Worm (Caenorhabditis elegans) whole organism, L3 larva: Measurements from ENCODE around the gene bath-7.

ENCODE experiments used
- nhr-237 ChIP-seq: fragments of 150-350 bp; optimal IDR thresholded peaks from 2 replicates; lab custom pipeline; 2014; ENCODE audit warnings: missing biosample characterization, missing genetic modification characterization
- nhr-28 ChIP-seq: fragments of 150-350 bp; optimal IDR thresholded peaks from 2 replicates; lab custom pipeline; 2014; ENCODE audit warnings: missing biosample characterization, missing genetic modification characterization

- TF ChIP-seq nhr-237 (tag; lab: Kevin White, UChicago) (no peak), nhr-28 (tag; lab: Kevin White, UChicago) (no peak)
Observed at ce11 chrII:1921018-1921417, at the start of gene bath-7.
